Worm (Caenorhabditis elegans) whole organism, early embryonic: Measurements from ENCODE around the gene F45G2.8.

Source experiments
- ceh-36 ChIP-seq: sonication (generic microtip); optimal IDR thresholded peaks from 2 replicates; lab custom pipeline; 2016; ENCODE audit warnings: missing genetic modification characterization, inconsistent platforms, missing compliant biosample characterization
- ets-7 ChIP-seq: sonication (generic microtip); optimal IDR thresholded peaks from 2 replicates; lab custom pipeline; 2016; ENCODE audit warnings: missing genotype, missing genetic modification characterization, missing compliant biosample characterization
- sea-1 ChIP-seq: fragments of 200-800 bp; sonication (Bioruptor generic); conservative IDR thresholded peaks from 2 replicates; pipeline ENCODE4 v1.3.6; 2022; ENCODE audit warnings: missing genetic modification characterization, missing compliant biosample characterization

Gene F45G2.8

ce11 chrIII:13385850-13386249 is 49.6 kb downstream of the F45G2.8 start, which contains the start of gene T03F6.4:
Gene T03F6.4 (plus strand): TSS chrIII:13386150.
- TF ChIP-seq sea-1 (GFP tag; lab: Robert Waterston, UW) (no peak), ceh-36 (tag; lab: Kevin White, UChicago) (no peak), ets-7 (tag; lab: Kevin White, UChicago) (no peak)
